Worm (Caenorhabditis elegans): ENCODE results near the gene F26D2.3.

The F26D2.3 gene

DNA sequence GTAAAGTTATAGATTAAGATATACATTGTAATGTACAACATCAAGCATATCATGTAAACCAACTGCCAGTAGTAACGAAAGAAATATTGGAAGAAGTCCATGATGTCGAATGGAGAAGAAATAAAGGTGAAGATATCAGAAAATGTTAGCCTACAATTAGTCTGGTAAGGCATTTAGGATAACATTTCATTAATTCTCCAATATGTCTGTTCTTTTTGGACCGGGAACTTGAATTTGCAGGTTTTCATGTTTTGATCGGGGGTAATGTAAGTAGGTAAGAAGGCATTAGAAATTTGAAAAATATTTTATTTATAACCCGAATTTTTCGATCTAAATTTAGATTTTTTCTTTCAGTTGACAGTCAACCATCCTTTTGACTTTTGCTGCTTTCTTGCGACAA, 14.0 kb upstream of the F26D2.3 start, which contains the start of gene srd-63:
Gene srd-63, minus strand, starts transcription at position 101 of the 400 bp plus-strand sequence.
- TF ChIP-seq dpl-1 (GFP tag; optimal IDR thresholded peaks at IDR 0.05) (no peak), tra-1 (GFP tag; IDR thresholded peaks at IDR 0.05) (no peak), aly-2 (tag; optimal IDR thresholded peaks at IDR 0.05) (no peak), unc-39 (tag; optimal IDR thresholded peaks at IDR 0.05) (no peak), nhr-48 (tag; optimal IDR thresholded peaks at IDR 0.05) (no peak), cey-2 (tag; optimal IDR thresholded peaks at IDR 0.05; ENCODE audit: borderline replicate concordance, insufficient read depth) (no peak), sdz-12 (GFP tag; optimal IDR thresholded peaks at IDR 0.05) (no peak), ctbp-1 (GFP tag; IDR thresholded peaks at IDR 0.05) (no peak), dmd-9 (GFP tag; IDR thresholded peaks at IDR 0.05) (no peak), jun-1 (tag; optimal IDR thresholded peaks at IDR 0.05) (no peak), mep-1 (tag; optimal IDR thresholded peaks at IDR 0.05) (no peak), ceh-28 (tag; optimal IDR thresholded peaks at IDR 0.05) (no peak), snpc-4 (tag; optimal IDR thresholded peaks at IDR 0.05) (no peak), F37D6.2 (tag; optimal IDR thresholded peaks at IDR 0.05) (no peak), ceh-20 (GFP tag; IDR thresholded peaks at IDR 0.05) (no peak), Y75B8A.6 (GFP tag; IDR thresholded peaks at IDR 0.05) (no peak), spr-3 (GFP tag; optimal IDR thresholded peaks at IDR 0.05) (no peak), F44E2.7 (GFP tag; IDR thresholded peaks at IDR 0.05) (no peak), fos-1 (tag; optimal IDR thresholded peaks at IDR 0.05) (no peak), nhr-10 (tag; optimal IDR thresholded peaks at IDR 0.05) (no peak)

DNA sequence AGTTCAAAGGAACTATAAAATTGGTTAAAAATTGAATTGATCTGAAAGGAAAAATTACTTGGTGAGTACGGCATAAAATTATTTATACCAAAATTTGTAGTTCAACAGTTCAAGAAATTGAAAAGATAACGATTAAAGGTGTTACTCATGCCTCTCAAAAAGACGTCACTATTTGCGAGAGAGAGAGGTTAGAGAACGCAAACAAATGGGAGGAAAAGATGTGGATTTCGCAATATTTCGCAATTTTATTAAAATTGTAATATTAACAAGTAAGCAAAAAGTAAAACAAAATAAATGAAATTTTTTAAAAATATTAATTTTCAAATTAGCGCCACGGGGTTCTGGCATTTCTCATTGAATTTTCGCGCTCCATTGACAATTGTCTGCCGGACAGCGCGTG, 12.6 kb upstream of the F26D2.3 start, which contains the start of gene F13A7.11:
Gene F13A7.11, minus strand, starts transcription at position 174 of the 400 bp plus-strand sequence.
- no peak for TF ChIP-seq fos-1 (tag; optimal IDR thresholded peaks at IDR 0.05)
- TF ChIP-seq lin-39 (tag; optimal IDR thresholded peaks at IDR 0.05) = no peak
- peak; percentile 97 for TF ChIP-seq ztf-7 (tag; optimal IDR thresholded peaks at IDR 0.05)
- no peak for TF ChIP-seq set-16 (GFP tag; IDR thresholded peaks at IDR 0.05)
- TF ChIP-seq nhr-48 (tag; optimal IDR thresholded peaks at IDR 0.05) = peak; percentile 32
- no peak for TF ChIP-seq duxl-1 (tag; optimal IDR thresholded peaks at IDR 0.05; ENCODE audit: poor library complexity)
- no peak for TF ChIP-seq lin-38 (GFP tag; IDR thresholded peaks at IDR 0.05)
- no peak for TF ChIP-seq ZK337.2 (GFP tag; IDR thresholded peaks at IDR 0.05)
- no peak for TF ChIP-seq mes-2 (tag; optimal IDR thresholded peaks at IDR 0.05; ENCODE audit: poor library complexity, severe bottlenecking)
- TF ChIP-seq zfp-3 (GFP tag; conservative IDR thresholded peaks at IDR 0.05) = no peak
- TF ChIP-seq dve-1 (tag; optimal IDR thresholded peaks at IDR 0.05; ENCODE audit: insufficient read depth) = peak; percentile 83
- TF ChIP-seq nhr-102 (tag; optimal IDR thresholded peaks at IDR 0.05) = peak; percentile 57
- peak; percentile 44 for TF ChIP-seq nhr-77 (tag; optimal IDR thresholded peaks at IDR 0.05)
- TF ChIP-seq daf-19 (GFP tag; conservative IDR thresholded peaks at IDR 0.05) = no peak
- peak; percentile 99 for TF ChIP-seq zip-2 (tag; optimal IDR thresholded peaks at IDR 0.05)
- no peak for TF ChIP-seq dmd-8 (GFP tag; IDR thresholded peaks at IDR 0.05)
- no peak for TF ChIP-seq lin-29 (GFP tag; IDR thresholded peaks at IDR 0.05)
- TF ChIP-seq nhr-76 (tag; optimal IDR thresholded peaks at IDR 0.05) = no peak
- no peak for TF ChIP-seq madf-5 (GFP tag; IDR thresholded peaks at IDR 0.05)
- TF ChIP-seq pqm-1 (tag; optimal IDR thresholded peaks at IDR 0.05) = peak; percentile 51
- peak in 1 of 2 experiments; percentile 7 for TF ChIP-seq daf-16 (GFP tag; optimal IDR thresholded peaks at IDR 0.05)
- TF ChIP-seq daf-16 (tag; optimal IDR thresholded peaks at IDR 0.05) = peak; percentile 89
- peak; percentile 66 for TF ChIP-seq nhr-28 (tag; optimal IDR thresholded peaks at IDR 0.05)
- 0 out of 2 replicates have a peak, but pooled peaks have one; percentile 14 for TF ChIP-seq ceh-20 (GFP tag; IDR thresholded peaks at IDR 0.05)
- TF ChIP-seq ZK546.5 (tag; optimal IDR thresholded peaks at IDR 0.05) = no peak
- peak in 1 of 2 experiments; percentile 4 for TF ChIP-seq mdl-1 (tag; optimal IDR thresholded peaks at IDR 0.05)
- peak; percentile 83 for TF ChIP-seq dmd-6 (GFP tag; IDR thresholded peaks at IDR 0.05)
- no peak for TF ChIP-seq daf-12 (tag; optimal IDR thresholded peaks at IDR 0.05)
- peak; percentile 14 for TF ChIP-seq aha-1 (tag)
- TF ChIP-seq Y5F2A.4 (GFP tag; optimal IDR thresholded peaks at IDR 0.05) = no peak
- peak; percentile 49 for TF ChIP-seq hlh-11 (tag; optimal IDR thresholded peaks at IDR 0.05)
